Fruit fly (Drosophila melanogaster): ENCODE results near the gene CG17110.

Gene CG17110

dm6 chr3R:23048089-23048689 lies 43.3 kb upstream of the CG17110 start, which contains the start of gene CG17121:
Gene CG17121 (minus strand): TSS chr3R:23048214.
- no peak for TF ChIP-seq Nf-YB (GFP tag; optimal IDR thresholded peaks at IDR 0.05)
- TF ChIP-seq grau (tag; optimal IDR thresholded peaks at IDR 0.05) = no peak
- TF ChIP-seq sqz (GFP tag; optimal IDR thresholded peaks at IDR 0.05) = peak; percentile 49
- TF ChIP-seq CG18764 (GFP tag; optimal IDR thresholded peaks at IDR 0.05) = no peak
- TF ChIP-seq CG6791 (GFP tag; IDR thresholded peaks at IDR 0.05; ENCODE audit: partially characterized antibody) = 0 out of 3 replicates have a peak, but pooled peaks have one; percentile 38
- no peak for TF ChIP-seq CG10274 (GFP tag; optimal IDR thresholded peaks at IDR 0.05)
- TF ChIP-seq Jarid2 (GFP tag; optimal IDR thresholded peaks at IDR 0.05) = peak; percentile 20
- TF ChIP-seq CG2199 (GFP tag; IDR thresholded peaks at IDR 0.05) = 0 out of 3 replicates have a peak, but pooled peaks have one; percentile 9
- no peak for TF ChIP-seq CG6689 (GFP tag; IDR thresholded peaks at IDR 0.05)
- TF ChIP-seq CG12769 (tag; optimal IDR thresholded peaks at IDR 0.05) = peak; percentile 63
- peak; percentile 77; the same call in 1 of the 4 replicates for TF ChIP-seq chinmo (GFP tag; IDR thresholded peaks at IDR 0.05; ENCODE audit: partially characterized antibody)
- peak; percentile 24; the same call in 1 of the 2 replicates for TF ChIP-seq CG13287 (GFP tag; IDR thresholded peaks at IDR 0.05; ENCODE audit: partially characterized antibody)
- peak; percentile 94 for TF ChIP-seq grn (GFP tag; optimal IDR thresholded peaks at IDR 0.05)
- TF ChIP-seq CG6254 (GFP tag; optimal IDR thresholded peaks at IDR 0.05) = no peak
- TF ChIP-seq CG4707 (GFP tag; optimal IDR thresholded peaks at IDR 0.05) = peak; percentile 64
- TF ChIP-seq Bgb (GFP tag; IDR thresholded peaks at IDR 0.05; ENCODE audit: partially characterized antibody) = peak; percentile 18; the same call in 1 of the 2 replicates
- no peak for TF ChIP-seq hth (optimal IDR thresholded peaks at IDR 0.05)
- peak; percentile 94 for TF ChIP-seq pros (GFP tag; optimal IDR thresholded peaks at IDR 0.05)
- peak; percentile 80 for TF ChIP-seq abd-A (tag; optimal IDR thresholded peaks at IDR 0.05)
- peak; percentile 66 for TF ChIP-seq kni (GFP tag; optimal IDR thresholded peaks at IDR 0.05)
- TF ChIP-seq z (GFP tag; IDR thresholded peaks at IDR 0.05) = peak; percentile 97
- 0 out of 2 replicates have a peak, but pooled peaks have one; percentile 30 for TF ChIP-seq bbx (GFP tag; IDR thresholded peaks at IDR 0.05; ENCODE audit: partially characterized antibody)

- TF ChIP-seq CG12659 (GFP tag; optimal IDR thresholded peaks at IDR 0.05) (peak; percentile 77), Mad (GFP tag; optimal IDR thresholded peaks at IDR 0.05) (peak; percentile 36), bsh (GFP tag; optimal IDR thresholded peaks at IDR 0.05) (peak; percentile 68 to 81), chn (GFP tag; optimal IDR thresholded peaks at IDR 0.05) (peak; percentile 31), CG15601 (tag; optimal IDR thresholded peaks at IDR 0.05) (peak; percentile 76), cad (GFP tag; optimal IDR thresholded peaks at IDR 0.05) (no peak), CG2202 (tag; optimal IDR thresholded peaks at IDR 0.05) (peak; percentile 34), ATbp (GFP tag; optimal IDR thresholded peaks at IDR 0.05) (peak; percentile 81), CG13775 (GFP tag; optimal IDR thresholded peaks at IDR 0.05) (peak; percentile 50), CG15514 (GFP tag; optimal IDR thresholded peaks at IDR 0.05) (peak; percentile 42), ro (GFP tag; IDR thresholded peaks at IDR 0.05) (no peak), Spps (tag; optimal IDR thresholded peaks at IDR 0.05) (peak; percentile 58), CG7839 (tag; optimal IDR thresholded peaks at IDR 0.05) (peak; percentile 88), CG1529 (GFP tag; optimal IDR thresholded peaks at IDR 0.05) (peak; percentile 64), Sry-δ (GFP tag; optimal IDR thresholded peaks at IDR 0.05) (no peak), CG8290 (GFP tag; optimal IDR thresholded peaks at IDR 0.05) (peak; percentile 48), CG8290 (tag; optimal IDR thresholded peaks at IDR 0.05) (no peak), oc (tag; optimal IDR thresholded peaks at IDR 0.05) (peak; percentile 66), CG3163 (GFP tag; optimal IDR thresholded peaks at IDR 0.05) (no peak), pan (optimal IDR thresholded peaks at IDR 0.05) (no peak), pan (GFP tag; optimal IDR thresholded peaks at IDR 0.05 in 1 of 2, IDR thresholded peaks at IDR 0.05 in 1 of 2) (peak in 1 of 2 experiments; percentile 53), CG31365 (tag; optimal IDR thresholded peaks at IDR 0.05) (no peak), ttk (GFP tag; IDR thresholded peaks at IDR 0.05) (peak; percentile 58; the same call in 1 of the 2 replicates), CG17829 (tag; optimal IDR thresholded peaks at IDR 0.05) (peak; percentile 78), Dp (GFP tag; optimal IDR thresholded peaks at IDR 0.05) (no peak), CG7987 (GFP tag; optimal IDR thresholded peaks at IDR 0.05) (no peak), B-H1 (GFP tag; IDR thresholded peaks at IDR 0.05) (no peak; the same call in 2 of the 3 replicates)
These were observed 42.8 kb upstream of the CG17110 start for dm6 chr3R:23048690-23049118.

All from whole organism, embryonic.